Fruit fly (Drosophila melanogaster): ENCODE data around the gene Grx3.

Grx3 gene

dm6 chr2L:13414525-13415481 lies 48.6 kb downstream of the Grx3 start, which contains the start of the genes CG16956, CG42784 and CG43850 (continued):
- peak; percentile 23 for TF ChIP-seq CG10274 (GFP tag; optimal IDR thresholded peaks at IDR 0.05)
- peak; percentile 84 for TF ChIP-seq CG6854 (GFP tag; optimal IDR thresholded peaks at IDR 0.05)
- peak; percentile 85 for TF ChIP-seq ci (GFP tag; IDR thresholded peaks at IDR 0.05)
- no peak for TF ChIP-seq klu (GFP tag; IDR thresholded peaks at IDR 0.05)
- no peak for TF ChIP-seq slp2 (GFP tag; optimal IDR thresholded peaks at IDR 0.05)
- peak; percentile 88 for TF ChIP-seq Hand (GFP tag; optimal IDR thresholded peaks at IDR 0.05)
- TF ChIP-seq Eip74EF (GFP tag; optimal IDR thresholded peaks at IDR 0.05): no peak
- peak; percentile 54 for TF ChIP-seq Hey (tag; optimal IDR thresholded peaks at IDR 0.05)
- TF ChIP-seq Nf-YB (GFP tag; optimal IDR thresholded peaks at IDR 0.05): peak; percentile 18
- peak; percentile 5 for TF ChIP-seq disco-r (GFP tag; optimal IDR thresholded peaks at IDR 0.05)
- TF ChIP-seq ATbp (GFP tag; optimal IDR thresholded peaks at IDR 0.05): peak; percentile 66
- TF ChIP-seq CG15269 (tag; optimal IDR thresholded peaks at IDR 0.05): peak; percentile 66
- TF ChIP-seq CG15514 (GFP tag; optimal IDR thresholded peaks at IDR 0.05): peak; percentile 87
- TF ChIP-seq CG17912 (GFP tag; optimal IDR thresholded peaks at IDR 0.05): peak; percentile 71
- TF ChIP-seq tin (GFP tag; optimal IDR thresholded peaks at IDR 0.05): no peak
